Worm (Caenorhabditis elegans) whole organism, L4/young adult: ENCODE measurements around the gene T06C12.11.

Experiments used
- dao-5 ChIP-seq: sonication (generic microtip); optimal IDR thresholded peaks from 2 replicates; lab custom pipeline; 2016; ENCODE audit warnings: missing genotype, missing genetic modification characterization, moderate library complexity, missing compliant biosample characterization
- him-1 ChIP-seq: sonication (generic microtip); optimal IDR thresholded peaks from 2 replicates; lab custom pipeline; 2016; ENCODE audit warnings: missing genotype, missing genetic modification reagents, missing genetic modification characterization, missing compliant biosample characterization

DNA sequence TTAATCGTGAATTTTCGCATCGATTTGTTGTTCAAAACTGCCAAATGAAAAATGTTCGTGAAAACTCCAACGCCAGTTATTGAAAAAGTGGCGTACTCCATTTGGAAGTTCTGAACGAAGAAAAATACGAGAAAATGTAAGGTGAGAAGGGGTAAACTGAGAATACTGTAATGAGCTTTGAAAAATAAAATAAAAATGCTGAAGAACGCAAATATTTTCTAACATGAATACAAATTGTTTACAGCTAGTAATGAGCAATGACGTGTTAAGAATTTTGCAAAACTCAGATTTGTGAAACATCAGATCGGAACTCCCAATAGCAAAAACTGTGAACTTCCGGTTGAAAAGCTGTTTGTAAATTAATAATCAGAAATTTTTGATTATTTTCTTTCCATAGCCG lies 39.6 kb downstream of the T06C12.11 start, which contains the start of gene srw-26:
- TF ChIP-seq him-1 (tag; lab: Kevin White, UChicago) (no peak), dao-5 (tag; lab: Kevin White, UChicago) (no peak)
